Fruit fly (Drosophila melanogaster) whole organism, prepupa: ENCODE measurements around the gene Brr2.
A peak's percentile ranks its signal among the peaks of the same experiment; 100 is the strongest.

Experiments
- Blimp-1 ChIP-seq: fragments of 200-800 bp; sonication (Bioruptor generic); optimal IDR thresholded peaks from 3 replicates; lab custom pipeline; 2017; ENCODE audit warnings: missing biosample characterization, missing genetic modification characterization, mild to moderate bottlenecking, moderate library complexity, missing genetic modification reagents
- CG10631 ChIP-seq: fragments of 200-800 bp; sonication (Bioruptor generic); optimal IDR thresholded peaks from 2 replicates; lab custom pipeline; 2016; ENCODE audit warnings: missing biosample characterization, missing genetic modification characterization
- CG10669 ChIP-seq: fragments of 200-800 bp; sonication (Bioruptor generic); optimal IDR thresholded peaks from 3 replicates; lab custom pipeline; 2018; ENCODE audit warnings: missing biosample characterization, mild to moderate bottlenecking, missing genetic modification characterization, moderate library complexity
- CG11294 ChIP-seq: fragments of 200-800 bp; sonication (Bioruptor generic); IDR thresholded peaks from 2 replicates; pipeline ENCODE4 v1.3.6; 2022; ENCODE audit warnings: missing biosample characterization, missing genetic modification characterization
- CG15336 ChIP-seq: fragments of 200-800 bp; sonication (Bioruptor generic); IDR thresholded peaks from 2 replicates; pipeline ENCODE4 v1.3.6; 2022; ENCODE audit warnings: missing biosample characterization, missing genetic modification characterization
- CG1621 ChIP-seq: fragments of 200-800 bp; sonication (Bioruptor generic); optimal IDR thresholded peaks from 3 replicates; lab custom pipeline; 2018; ENCODE audit warnings: missing biosample characterization, mild to moderate bottlenecking, missing genetic modification characterization
- CG16779 ChIP-seq: fragments of 200-800 bp; sonication (Bioruptor generic); optimal IDR thresholded peaks from 3 replicates; lab custom pipeline; 2017; ENCODE audit warnings: missing biosample characterization, mild to moderate bottlenecking, missing genetic modification characterization
- CG3032 ChIP-seq: fragments of 200-800 bp; optimal IDR thresholded peaks from 2 replicates; lab custom pipeline; 2019; ENCODE audit warnings: missing biosample characterization, mild to moderate bottlenecking, missing genetic modification characterization, moderate library complexity
- CG31627 ChIP-seq: fragments of 200-800 bp; sonication (Bioruptor generic); optimal IDR thresholded peaks from 3 replicates; lab custom pipeline; 2016; ENCODE audit warnings: missing biosample characterization, missing genetic modification characterization
- CG32006 ChIP-seq: fragments of 200-800 bp; sonication (Bioruptor generic); optimal IDR thresholded peaks from 3 replicates; lab custom pipeline; 2017; ENCODE audit warnings: missing biosample characterization, mild to moderate bottlenecking, missing genetic modification characterization
- CG34406 ChIP-seq: fragments of 200-800 bp; sonication (Bioruptor generic); optimal IDR thresholded peaks from 3 replicates; lab custom pipeline; 2016; ENCODE audit warnings: missing biosample characterization, missing genetic modification characterization
- CG3919 ChIP-seq: fragments of 200-800 bp; sonication (Bioruptor generic); optimal IDR thresholded peaks from 3 replicates; lab custom pipeline; 2016; ENCODE audit warnings: missing biosample characterization, missing genetic modification characterization
- CG4318 ChIP-seq: fragments of 200-800 bp; sonication (Bioruptor generic); optimal IDR thresholded peaks from 3 replicates; lab custom pipeline; 2017; ENCODE audit warnings: missing biosample characterization, mild to moderate bottlenecking, missing genetic modification characterization
- CG6276 ChIP-seq: fragments of 200-800 bp; sonication (Bioruptor generic); optimal IDR thresholded peaks from 2 replicates; lab custom pipeline; 2017; ENCODE audit warnings: missing biosample characterization, mild to moderate bottlenecking, missing genetic modification characterization
- CG6808 ChIP-seq: fragments of 200-800 bp; sonication (Bioruptor generic); optimal IDR thresholded peaks from 3 replicates; lab custom pipeline; 2017; ENCODE audit warnings: missing biosample characterization, missing genetic modification characterization, mild to moderate bottlenecking, moderate library complexity, missing genetic modification reagents
- CG6854 ChIP-seq: fragments of 200-800 bp; sonication (Bioruptor generic); optimal IDR thresholded peaks from 2 replicates; lab custom pipeline; 2017; ENCODE audit warnings: missing biosample characterization, mild to moderate bottlenecking, missing genetic modification characterization
- CG7368 ChIP-seq: fragments of 200-800 bp; sonication (Bioruptor generic); optimal IDR thresholded peaks from 3 replicates; lab custom pipeline; 2016; ENCODE audit warnings: missing biosample characterization, missing genetic modification characterization
- CG8119 ChIP-seq: fragments of 200-800 bp; sonication (Bioruptor generic); IDR thresholded peaks from 3 replicates; pipeline ENCODE4 v1.3.6; 2022; ENCODE audit warnings: missing biosample characterization, missing genetic modification characterization
- CG8319 ChIP-seq: fragments of 200-800 bp; sonication (Bioruptor generic); optimal IDR thresholded peaks from 3 replicates; lab custom pipeline; 2016; ENCODE audit warnings: missing biosample characterization, missing genetic modification characterization
- CG8632 ChIP-seq: fragments of 200-800 bp; sonication (Bioruptor generic); optimal IDR thresholded peaks from 3 replicates; lab custom pipeline; 2016; ENCODE audit warnings: missing biosample characterization, missing genetic modification characterization
- Eip75B ChIP-seq: fragments of 200-800 bp; sonication (Bioruptor generic); optimal IDR thresholded peaks from 3 replicates; lab custom pipeline; 2016; ENCODE audit warnings: missing biosample characterization, missing genetic modification characterization
- Eip78C ChIP-seq: fragments of 200-800 bp; sonication (Bioruptor generic); peaks from one replicate; lab custom pipeline; 2016; ENCODE audit warnings: missing biosample characterization, missing genetic modification characterization
- Eip93F ChIP-seq: fragments of 200-800 bp; sonication (Bioruptor generic); optimal IDR thresholded peaks from 2 replicates; lab custom pipeline; 2016; ENCODE audit warnings: missing biosample characterization, mild to moderate bottlenecking, missing genetic modification characterization
- Ets21C ChIP-seq: fragments of 200-800 bp; sonication (Bioruptor generic); optimal IDR thresholded peaks from 3 replicates; lab custom pipeline; 2016; ENCODE audit warnings: missing biosample characterization, missing genetic modification characterization
- Gug ChIP-seq: fragments of 200-800 bp; sonication (Bioruptor generic); IDR thresholded peaks from 2 replicates; pipeline ENCODE4 v1.3.6; 2022; ENCODE audit warnings: missing biosample characterization, missing genetic modification characterization
- Hr39 ChIP-seq: fragments of 200-800 bp; sonication (Bioruptor generic); optimal IDR thresholded peaks from 2 replicates; lab custom pipeline; 2016; ENCODE audit warnings: missing biosample characterization, missing genetic modification characterization
- Hr4 ChIP-seq: fragments of 200-800 bp; sonication (Bioruptor generic); optimal IDR thresholded peaks from 3 replicates; lab custom pipeline; 2016; ENCODE audit warnings: missing biosample characterization, missing genetic modification characterization
- Lpt ChIP-seq: fragments of 200-800 bp; sonication (Bioruptor generic); optimal IDR thresholded peaks from 3 replicates; lab custom pipeline; 2016; ENCODE audit warnings: missing biosample characterization, missing genetic modification characterization
- OdsH ChIP-seq: fragments of 200-800 bp; sonication (Bioruptor generic); optimal IDR thresholded peaks from 3 replicates; lab custom pipeline; 2016; ENCODE audit warnings: missing biosample characterization, missing genetic modification characterization
- Sox102F ChIP-seq: fragments of 200-800 bp; sonication (Bioruptor generic); optimal IDR thresholded peaks from 2 replicates; lab custom pipeline; 2016; ENCODE audit warnings: missing biosample characterization, mild to moderate bottlenecking, missing genetic modification characterization
- Sox14 ChIP-seq: fragments of 200-800 bp; sonication (Bioruptor generic); optimal IDR thresholded peaks from 3 replicates; lab custom pipeline; 2016; ENCODE audit warnings: missing biosample characterization, missing genetic modification characterization
- Sox15 ChIP-seq: fragments of 200-800 bp; sonication (Bioruptor generic); optimal IDR thresholded peaks from 3 replicates; lab custom pipeline; 2016; ENCODE audit warnings: missing biosample characterization, missing genetic modification characterization
- achi ChIP-seq: fragments of 200-800 bp; sonication (Bioruptor generic); optimal IDR thresholded peaks from 3 replicates; lab custom pipeline; 2016; ENCODE audit warnings: missing biosample characterization, missing genetic modification characterization
- acj6 ChIP-seq: fragments of 200-800 bp; sonication (Bioruptor generic); optimal IDR thresholded peaks from 3 replicates; lab custom pipeline; 2016; ENCODE audit warnings: missing biosample characterization, missing genetic modification characterization
- cyc ChIP-seq: fragments of 200-800 bp; sonication (Bioruptor generic); optimal IDR thresholded peaks from 3 replicates; lab custom pipeline; 2016; ENCODE audit warnings: missing biosample characterization, missing genetic modification characterization
- dac ChIP-seq: fragments of 200-800 bp; sonication (Bioruptor generic); optimal IDR thresholded peaks from 2 replicates; lab custom pipeline; 2017; ENCODE audit warnings: missing biosample characterization, mild to moderate bottlenecking, missing genetic modification characterization
- dsx ChIP-seq: fragments of 200-800 bp; optimal IDR thresholded peaks from 3 replicates; lab custom pipeline; 2019; ENCODE audit warnings: missing biosample characterization, mild to moderate bottlenecking, missing genetic modification characterization, moderate library complexity; ENCODE audit not compliant: poor library complexity, severe bottlenecking
- eg ChIP-seq: fragments of 200-800 bp; sonication (Bioruptor generic); IDR thresholded peaks from 3 replicates; pipeline ENCODE4 v1.3.6; 2022; ENCODE audit warnings: missing biosample characterization, missing genetic modification characterization
- esn ChIP-seq: fragments of 200-800 bp; sonication (Bioruptor generic); optimal IDR thresholded peaks from 2 replicates; lab custom pipeline; 2016; ENCODE audit warnings: missing biosample characterization, mild to moderate bottlenecking, missing genetic modification characterization, moderate library complexity
- fd59A ChIP-seq: fragments of 200-800 bp; sonication (Bioruptor generic); optimal IDR thresholded peaks from 2 replicates; lab custom pipeline; 2017; ENCODE audit warnings: missing biosample characterization, mild to moderate bottlenecking, missing genetic modification characterization, missing genetic modification reagents
- fd85E ChIP-seq: fragments of 200-800 bp; sonication (Bioruptor generic); optimal IDR thresholded peaks from 3 replicates; lab custom pipeline; 2016; ENCODE audit warnings: missing biosample characterization, missing genetic modification characterization
- fkh ChIP-seq: fragments of 200-800 bp; sonication (Bioruptor generic); optimal IDR thresholded peaks from 3 replicates; lab custom pipeline; 2017; ENCODE audit warnings: missing biosample characterization, mild to moderate bottlenecking, missing genetic modification characterization, moderate library complexity
- lz ChIP-seq: fragments of 200-800 bp; sonication (Bioruptor generic); optimal IDR thresholded peaks from 3 replicates; lab custom pipeline; 2016; ENCODE audit warnings: missing biosample characterization, missing genetic modification characterization
- net ChIP-seq: fragments of 200-800 bp; sonication (Bioruptor generic); optimal IDR thresholded peaks from 3 replicates; lab custom pipeline; 2016; ENCODE audit warnings: missing biosample characterization, missing genetic modification characterization
- ss ChIP-seq, 2 experiments: fragments of 200-800 bp; sonication (Bioruptor generic); optimal IDR thresholded peaks; 2 replicates in 1 of 2; 3 replicates in 1 of 2; lab custom pipeline; 2017 to 2018; ENCODE audit warnings: mild to moderate bottlenecking in 2 of 2, missing biosample characterization in 2 of 2, missing genetic modification characterization in 2 of 2, moderate library complexity in 1 of 2
- svp ChIP-seq: fragments of 200-800 bp; sonication (Bioruptor generic); peaks from one replicate; lab custom pipeline; 2016; ENCODE audit warnings: missing biosample characterization, missing genetic modification characterization
- topi ChIP-seq: fragments of 200-800 bp; sonication (Bioruptor generic); optimal IDR thresholded peaks from 3 replicates; lab custom pipeline; 2016; ENCODE audit warnings: missing biosample characterization, missing genetic modification characterization
- vri ChIP-seq: fragments of 200-800 bp; sonication (Bioruptor generic); optimal IDR thresholded peaks from 3 replicates; lab custom pipeline; 2016; ENCODE audit warnings: missing biosample characterization, mild to moderate bottlenecking, missing genetic modification characterization

Gene Brr2

DNA sequence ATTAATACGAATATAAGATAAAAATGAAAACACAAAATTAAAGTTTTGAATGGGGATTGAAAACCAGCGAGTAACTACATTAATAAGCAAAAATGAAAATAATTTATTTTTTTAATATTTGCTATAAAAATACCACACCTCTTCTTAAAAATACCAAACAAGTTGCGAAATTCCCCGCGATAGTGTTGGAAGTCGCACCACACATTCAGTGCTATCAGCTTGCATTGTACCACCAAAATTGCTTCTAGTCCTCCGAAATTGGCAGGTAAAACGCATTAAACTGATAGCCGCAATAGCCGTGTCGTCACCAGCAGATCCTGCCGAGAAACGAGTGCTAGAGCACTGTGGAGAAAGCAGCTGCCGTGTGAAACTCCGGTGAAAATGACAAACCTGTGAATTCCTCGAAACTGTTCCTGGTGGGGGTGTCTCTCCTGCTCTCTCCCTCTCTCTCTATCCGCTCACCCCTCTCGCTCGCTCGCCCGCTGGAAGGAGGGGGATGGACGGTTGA lies 20.4 kb upstream of the Brr2 start, which contains the start of gene Hip14:
Hip14 (plus strand) TSS at position 198 of the 508 bp plus-strand sequence.
- TF ChIP-seq CG10669 (GFP tag; lab: Kevin White, UChicago) (no peak), ss (GFP tag; optimal IDR thresholded peaks at IDR 0.05; lab: Kevin White, UChicago) (no peak), CG15336 (GFP tag; lab: Robert Waterston, UW) (peak; percentile 35; the same call in 1 of the 2 replicates), Sox15 (GFP tag; lab: Kevin White, UChicago) (no peak), dac (no peak), CG1621 (no peak), esn (peak; percentile 36), CG3032 (tag; lab: Kevin White, UChicago) (peak; percentile 11), Blimp-1 (GFP tag; lab: Kevin White, UChicago) (no peak), CG10631 (GFP tag; lab: Kevin White, UChicago) (no peak), CG4318 (GFP tag; lab: Kevin White, UChicago) (no peak), CG16779 (tag; lab: Kevin White, UChicago) (no peak), CG6276 (GFP tag; lab: Kevin White, UChicago) (no peak), Lpt (no peak), fd85E (GFP tag; lab: Kevin White, UChicago) (no peak), acj6 (no peak), achi (no peak), CG6808 (no peak), Eip93F (GFP tag; lab: Kevin White, UChicago) (no peak), net (GFP tag; lab: Kevin White, UChicago) (no peak), CG3919 (GFP tag; lab: Kevin White, UChicago) (no peak), CG8119 (no peak), topi (peak; percentile 32), lz (GFP tag; lab: Kevin White, UChicago) (peak; percentile 33), CG31627 (GFP tag; lab: Kevin White, UChicago) (peak; percentile 19), eg (GFP tag; lab: Robert Waterston, UW) (no peak), Sox102F (GFP tag; lab: Kevin White, UChicago) (no peak), Gug (GFP tag; lab: Robert Waterston, UW) (no peak), vri (GFP tag; lab: Kevin White, UChicago) (peak; percentile 66), CG32006 (GFP tag; lab: Kevin White, UChicago) (no peak), CG8632 (GFP tag; lab: Kevin White, UChicago) (no peak), CG34406 (GFP tag; lab: Kevin White, UChicago) (no peak), svp (GFP tag; lab: Kevin White, UChicago) (no peak), CG8319 (GFP tag; lab: Kevin White, UChicago) (no peak), CG7368 (GFP tag; lab: Kevin White, UChicago) (no peak), Hr4 (GFP tag; lab: Kevin White, UChicago) (no peak), Eip75B (GFP tag; lab: Kevin White, UChicago) (no peak), Eip78C (GFP tag; lab: Kevin White, UChicago) (peak; percentile 43), dsx (GFP tag; lab: Kevin White, UChicago) (peak; percentile 0), CG11294 (no peak), OdsH (GFP tag; lab: Kevin White, UChicago) (no peak), fd59A (GFP tag; lab: Kevin White, UChicago) (no peak), CG6854 (GFP tag; lab: Kevin White, UChicago) (peak; percentile 59), Hr39 (no peak), Ets21C (no peak), cyc (GFP tag; lab: Kevin White, UChicago) (peak; percentile 12), fkh (GFP tag; lab: Kevin White, UChicago) (no peak), Sox14 (GFP tag; lab: Kevin White, UChicago) (peak; percentile 15)
